Worm (Caenorhabditis elegans) whole organism, early embryonic: ENCODE data around the gene nspg-7.1.

Source experiments
- B0310.2 ChIP-seq: sonication (generic microtip); optimal IDR thresholded peaks from 2 replicates; lab custom pipeline; 2016; ENCODE audit warnings: mild to moderate bottlenecking, missing genetic modification characterization, missing compliant biosample characterization
- F13C5.2 ChIP-seq: sonication (generic microtip); optimal IDR thresholded peaks from 2 replicates; lab custom pipeline; 2017; ENCODE audit warnings: mild to moderate bottlenecking, missing genetic modification characterization, inconsistent platforms, missing compliant biosample characterization
- aly-1 ChIP-seq: sonication (generic microtip); optimal IDR thresholded peaks from 2 replicates; lab custom pipeline; 2016; ENCODE audit warnings: missing genetic modification characterization, missing compliant biosample characterization
- ama-1 ChIP-seq: fragments of 150-350 bp; optimal IDR thresholded peaks from 2 replicates; lab custom pipeline; 2014
- ceh-13 ChIP-seq: fragments of 200-800 bp; sonication (Bioruptor generic); optimal IDR thresholded peaks from 2 replicates; lab custom pipeline; 2018; ENCODE audit warnings: mild to moderate bottlenecking, missing genetic modification characterization, missing compliant biosample characterization
- ceh-36 ChIP-seq: sonication (generic microtip); optimal IDR thresholded peaks from 2 replicates; lab custom pipeline; 2016; ENCODE audit warnings: missing genetic modification characterization, inconsistent platforms, missing compliant biosample characterization
- flt-1 ChIP-seq: fragments of 200-800 bp; sonication (Bioruptor generic); IDR thresholded peaks from 2 replicates; pipeline ENCODE4 v1.3.6; 2022; ENCODE audit warnings: missing genetic modification characterization, missing compliant biosample characterization
- hmg-4 ChIP-seq: fragments of 200-800 bp; sonication (Bioruptor generic); optimal IDR thresholded peaks from 2 replicates; lab custom pipeline; 2018; ENCODE audit warnings: mild to moderate bottlenecking, missing genetic modification characterization, missing compliant biosample characterization
- hnd-1 ChIP-seq: sonication (generic microtip); optimal IDR thresholded peaks from 2 replicates; lab custom pipeline; 2016; ENCODE audit warnings: missing genetic modification characterization, missing compliant biosample characterization
- pes-1 ChIP-seq: fragments of 200-800 bp; sonication (Bioruptor generic); IDR thresholded peaks from 2 replicates; pipeline ENCODE4 v1.3.6; 2022; ENCODE audit warnings: missing genetic modification reagents, missing genetic modification characterization, missing compliant biosample characterization
- sea-1 ChIP-seq: fragments of 200-800 bp; sonication (Bioruptor generic); conservative IDR thresholded peaks from 2 replicates; pipeline ENCODE4 v1.3.6; 2022; ENCODE audit warnings: missing genetic modification characterization, missing compliant biosample characterization
- tbx-11 ChIP-seq: fragments of 200-800 bp; sonication (Bioruptor generic); IDR thresholded peaks from 2 replicates; pipeline ENCODE4 v1.3.6; 2022; ENCODE audit warnings: missing genetic modification characterization, missing compliant biosample characterization
- tbx-37 ChIP-seq: fragments of 200-800 bp; sonication (Bioruptor generic); conservative IDR thresholded peaks from 2 replicates; pipeline ENCODE4 v1.3.6; 2022; ENCODE audit warnings: missing genetic modification reagents, missing genetic modification characterization, missing compliant biosample characterization
- tra-4 ChIP-seq: sonication (generic microtip); optimal IDR thresholded peaks from 2 replicates; lab custom pipeline; 2017; ENCODE audit warnings: missing genetic modification characterization, missing compliant biosample characterization

DNA sequence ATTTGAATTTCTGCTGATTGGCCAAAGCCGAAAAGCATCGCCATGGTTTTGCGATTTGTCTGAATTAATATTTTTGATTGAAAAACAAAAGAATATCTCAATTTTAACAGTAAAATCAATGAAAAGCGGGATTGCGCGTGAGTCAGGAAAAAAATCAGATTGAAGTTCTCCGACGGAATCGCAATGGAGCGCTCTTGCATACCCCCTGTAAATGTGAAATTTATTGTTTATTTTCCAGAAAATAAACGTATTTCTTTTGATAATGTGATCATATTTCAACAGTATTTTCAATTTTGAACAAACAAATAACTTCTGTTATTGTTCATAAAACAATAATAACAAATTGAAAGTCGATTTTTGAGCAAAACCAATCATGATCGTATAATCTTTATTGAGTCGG lies 10.9 kb upstream of the nspg-7.1 start, which contains the start of gene vps-26:
- TF ChIP-seq aly-1 (tag; lab: Kevin White, UChicago): no peak
- no peak for TF ChIP-seq B0310.2 (tag; lab: Kevin White, UChicago)
- no peak for TF ChIP-seq hnd-1 (tag; lab: Kevin White, UChicago)
- TF ChIP-seq ceh-36 (tag; lab: Kevin White, UChicago): no peak
- no peak for TF ChIP-seq ceh-13
- no peak for TF ChIP-seq F13C5.2 (tag; lab: Kevin White, UChicago)
- no peak for TF ChIP-seq ama-1 (lab: Kevin White, UChicago)
- TF ChIP-seq sea-1: no peak
- no peak for TF ChIP-seq hmg-4 (GFP tag; lab: Kevin White, UChicago)
- TF ChIP-seq pes-1 (GFP tag; lab: Robert Waterston, UW): no peak
- TF ChIP-seq tbx-37 (GFP tag; lab: Robert Waterston, UW): no peak
- TF ChIP-seq tra-4 (tag; lab: Kevin White, UChicago): no peak
- TF ChIP-seq flt-1 (GFP tag; lab: Robert Waterston, UW): no peak
- TF ChIP-seq tbx-11 (GFP tag; lab: Robert Waterston, UW): no peak
